Fruit fly (Drosophila melanogaster) whole organism, pupa: ENCODE measurements around the gene PIG-S.

Source experiments
- CG17806 ChIP-seq: fragments of 200-800 bp; sonication (Bioruptor generic); optimal IDR thresholded peaks from 2 replicates; lab custom pipeline; 2018; ENCODE audit warnings: missing biosample characterization, mild to moderate bottlenecking, missing genetic modification characterization, moderate library complexity
- EcR ChIP-seq: fragments of 200-800 bp; sonication (Bioruptor generic); optimal IDR thresholded peaks from 3 replicates; lab custom pipeline; 2019; ENCODE audit warnings: missing biosample characterization, missing genetic modification characterization, mild to moderate bottlenecking, moderate library complexity, missing genetic modification reagents
- fd96Ca ChIP-seq: fragments of 200-800 bp; sonication (Bioruptor generic); IDR thresholded peaks from 3 replicates; pipeline ENCODE4 v1.3.6; 2022; ENCODE audit warnings: missing biosample characterization, missing genetic modification characterization

- TF ChIP-seq CG17806 (tag; lab: Kevin White, UChicago) (peak; percentile 13), EcR (GFP tag; lab: Kevin White, UChicago) (no peak), fd96Ca (GFP tag; lab: Robert Waterston, UW) (no peak)
Measured at dm6 chr3R:24864719-24865400, 52.8 kb downstream of the PIG-S start, which contains the start of the genes Srg1 and Elal.
